Worm (Caenorhabditis elegans) whole organism, L4 larva: Measurements from ENCODE around the gene T04F3.1.

Source experiments
- daf-12 ChIP-seq: fragments of 150-350 bp; optimal IDR thresholded peaks from 2 replicates; lab custom pipeline; 2014; ENCODE audit warnings: missing biosample characterization, missing genetic modification reagents, missing genetic modification characterization
- lin-15B ChIP-seq: fragments of 150-350 bp; sonication (generic microtip); optimal IDR thresholded peaks from 3 replicates; lab custom pipeline; 2014; ENCODE audit warnings: missing biosample characterization, missing genetic modification characterization

- TF ChIP-seq lin-15B (tag; lab: Kevin White, UChicago) (no peak), daf-12 (tag; lab: Kevin White, UChicago) (no peak)
Observed at ce11 chrV:11798320-11798719, 58.5 kb downstream of the T04F3.1 start.
